Fruit fly (Drosophila melanogaster): ENCODE results near the gene Arf1.
A peak's percentile ranks its signal among the peaks of the same experiment; 100 is the strongest.

Arf1 gene

DNA sequence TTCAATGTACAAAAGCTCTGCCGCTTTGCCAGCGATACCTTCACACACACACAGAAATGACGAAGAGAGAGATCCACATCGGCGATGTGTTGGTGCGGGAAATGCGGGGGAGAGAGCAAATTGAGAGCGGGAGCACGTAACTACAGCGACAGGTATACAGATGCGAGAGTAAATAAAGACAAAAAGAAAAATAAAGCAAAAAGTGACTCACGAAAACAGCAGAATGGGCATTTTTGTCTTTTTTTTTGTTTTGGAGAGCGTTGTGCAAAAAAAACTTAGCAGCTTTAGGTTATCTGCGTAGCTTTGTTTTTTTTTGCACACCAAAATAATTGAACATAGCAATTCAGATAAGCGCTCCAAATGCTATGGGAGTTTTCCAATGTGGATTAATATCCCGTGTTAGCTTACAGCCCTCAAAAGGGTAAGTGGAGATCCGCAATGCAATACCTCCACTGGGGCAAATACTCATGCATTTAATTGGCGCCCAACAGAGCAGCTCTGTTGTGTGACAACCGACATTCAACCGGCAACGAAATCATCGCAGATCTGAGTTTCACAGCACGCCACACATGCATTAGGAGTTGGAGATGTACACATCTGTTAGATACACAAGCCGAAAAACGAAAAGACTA lies 49.4 kb downstream of the Arf1 start (continued):
- no peak for TF ChIP-seq hbn (GFP tag; IDR thresholded peaks at IDR 0.05; ENCODE audit: partially characterized antibody)
- no peak for TF ChIP-seq Max (GFP tag; optimal IDR thresholded peaks at IDR 0.05)
- no peak for TF ChIP-seq wor (GFP tag; IDR thresholded peaks at IDR 0.05)
- no peak for TF ChIP-seq CG8359 (GFP tag; optimal IDR thresholded peaks at IDR 0.05; ENCODE audit: borderline replicate concordance)
- TF ChIP-seq Hmx (GFP tag; optimal IDR thresholded peaks at IDR 0.05) = no peak
- TF ChIP-seq hkb (optimal IDR thresholded peaks at IDR 0.05) = no peak
- 0 out of 2 replicates have a peak, but pooled peaks have one; percentile 16 for TF ChIP-seq hkb (GFP tag; IDR thresholded peaks at IDR 0.05)
- no peak for TF ChIP-seq CG6813 (GFP tag; optimal IDR thresholded peaks at IDR 0.05)
- TF ChIP-seq Atf6 (GFP tag; IDR thresholded peaks at IDR 0.05) = peak; percentile 46
- no peak for TF ChIP-seq dysf (GFP tag; IDR thresholded peaks at IDR 0.05)
- peak; percentile 57 for TF ChIP-seq kay (GFP tag; optimal IDR thresholded peaks at IDR 0.05)
- TF ChIP-seq so (GFP tag; IDR thresholded peaks at IDR 0.05) = 0 out of 3 replicates have a peak, but pooled peaks have one; percentile 27
- TF ChIP-seq lab (GFP tag; optimal IDR thresholded peaks at IDR 0.05) = peak; percentile 48
- TF ChIP-seq Med (GFP tag) = peak; percentile 68
- TF ChIP-seq Doc3 (GFP tag; IDR thresholded peaks at IDR 0.05; ENCODE audit: partially characterized antibody) = no peak
- peak; percentile 10 for TF ChIP-seq MTF-1 (GFP tag; optimal IDR thresholded peaks at IDR 0.05; ENCODE audit: borderline replicate concordance)
- TF ChIP-seq Oaz (GFP tag; IDR thresholded peaks at IDR 0.05) = no peak
- peak; percentile 43; the same call in 1 of the 2 replicates for TF ChIP-seq CG14014 (GFP tag; IDR thresholded peaks at IDR 0.05)
- TF ChIP-seq ci (GFP tag; IDR thresholded peaks at IDR 0.05) = 0 out of 3 replicates have a peak, but pooled peaks have one; percentile 29
- TF ChIP-seq CG7987 (GFP tag; optimal IDR thresholded peaks at IDR 0.05) = peak; percentile 1
- TF ChIP-seq CG3163 (GFP tag; optimal IDR thresholded peaks at IDR 0.05) = peak; percentile 69
- peak; percentile 96 for TF ChIP-seq Drgx (GFP tag; IDR thresholded peaks at IDR 0.05)
- TF ChIP-seq crol (GFP tag; IDR thresholded peaks at IDR 0.05) = peak; percentile 97
- peak; percentile 4 for TF ChIP-seq Nf-YC (tag; optimal IDR thresholded peaks at IDR 0.05)
- TF ChIP-seq YL-1 (GFP tag; optimal IDR thresholded peaks at IDR 0.05) = peak; percentile 10
- peak; percentile 51 for TF ChIP-seq abd-A (tag; optimal IDR thresholded peaks at IDR 0.05)
- no peak for TF ChIP-seq wdn (GFP tag; IDR thresholded peaks at IDR 0.05)
- no peak; the same call in 1 of the 2 replicates for TF ChIP-seq bbx (GFP tag; IDR thresholded peaks at IDR 0.05; ENCODE audit: partially characterized antibody)
- TF ChIP-seq Pdp1 (GFP tag; optimal IDR thresholded peaks at IDR 0.05) = peak in 1 of 2 experiments; percentile 52
- TF ChIP-seq PHDP (tag; optimal IDR thresholded peaks at IDR 0.05) = peak; percentile 18
- TF ChIP-seq CG12219 (GFP tag; optimal IDR thresholded peaks at IDR 0.05) = no peak
- no peak for TF ChIP-seq sima (GFP tag; optimal IDR thresholded peaks at IDR 0.05)
- TF ChIP-seq nom (GFP tag; optimal IDR thresholded peaks at IDR 0.05) = peak; percentile 99
- TF ChIP-seq gro (GFP tag; optimal IDR thresholded peaks at IDR 0.05) = peak; percentile 42
- TF ChIP-seq sqz (GFP tag; optimal IDR thresholded peaks at IDR 0.05) = peak; percentile 25
- peak; percentile 95 for TF ChIP-seq lbe (GFP tag; optimal IDR thresholded peaks at IDR 0.05)
- no peak for TF ChIP-seq dati (GFP tag; IDR thresholded peaks at IDR 0.05)
- peak; percentile 51 for TF ChIP-seq B-H2 (GFP tag; optimal IDR thresholded peaks at IDR 0.05)
- TF ChIP-seq Rfx (GFP tag; IDR thresholded peaks at IDR 0.05) = peak; percentile 24; the same call in 1 of the 2 replicates
- peak in 1 of 2 experiments; percentile 91 for TF ChIP-seq bsh (GFP tag; optimal IDR thresholded peaks at IDR 0.05)
- no peak for TF ChIP-seq CG17568 (GFP tag; optimal IDR thresholded peaks at IDR 0.05)
- TF ChIP-seq CG15514 (GFP tag; optimal IDR thresholded peaks at IDR 0.05) = no peak
- TF ChIP-seq onecut (GFP tag; IDR thresholded peaks at IDR 0.05) = peak; percentile 5; the same call in 1 of the 2 replicates
- TF ChIP-seq Mrtf (GFP tag; IDR thresholded peaks at IDR 0.05) = no peak
- peak; percentile 64 for TF ChIP-seq mirr (GFP tag; optimal IDR thresholded peaks at IDR 0.05)
- peak; percentile 71 for TF ChIP-seq CG7357 (GFP tag; IDR thresholded peaks at IDR 0.05)
- peak; percentile 37 for TF ChIP-seq Fer1 (GFP tag; optimal IDR thresholded peaks at IDR 0.05)
- peak; percentile 15 for TF ChIP-seq CG18599 (GFP tag; optimal IDR thresholded peaks at IDR 0.05)
- TF ChIP-seq corto (GFP tag; optimal IDR thresholded peaks at IDR 0.05) = peak; percentile 89

All from whole organism, embryonic.